Worm (Caenorhabditis elegans) whole organism, late embryonic: Measurements from ENCODE around the gene oac-49.

ENCODE experiments used
- C08G9.2 ChIP-seq: sonication (generic microtip); optimal IDR thresholded peaks from 2 replicates; lab custom pipeline; 2016; ENCODE audit warnings: mild to moderate bottlenecking, missing genetic modification characterization, moderate library complexity, missing compliant biosample characterization
- Y22D7AL.16 ChIP-seq: sonication (generic microtip); optimal IDR thresholded peaks from 2 replicates; lab custom pipeline; 2016; ENCODE audit warnings: missing genetic modification characterization, missing compliant biosample characterization
- ahr-1 ChIP-seq: sonication (generic microtip); optimal IDR thresholded peaks from 2 replicates; lab custom pipeline; 2016; ENCODE audit warnings: missing genetic modification characterization, missing compliant biosample characterization
- ceh-14 ChIP-seq: sonication (generic microtip); optimal IDR thresholded peaks from 2 replicates; lab custom pipeline; 2016; ENCODE audit warnings: missing genotype, missing genetic modification characterization, missing compliant biosample characterization
- ceh-18 ChIP-seq: sonication (generic microtip); optimal IDR thresholded peaks from 2 replicates; lab custom pipeline; 2016; ENCODE audit warnings: missing genetic modification characterization, missing compliant biosample characterization
- ceh-22 ChIP-seq: sonication (generic microtip); optimal IDR thresholded peaks from 2 replicates; lab custom pipeline; 2017; ENCODE audit warnings: missing biosample characterization, missing genetic modification characterization
- ceh-31 ChIP-seq: sonication (generic microtip); optimal IDR thresholded peaks from 2 replicates; lab custom pipeline; 2016; ENCODE audit warnings: missing genetic modification characterization, missing compliant biosample characterization
- ceh-34 ChIP-seq: sonication (generic microtip); optimal IDR thresholded peaks from 2 replicates; lab custom pipeline; 2016; ENCODE audit warnings: mild to moderate bottlenecking, missing genetic modification characterization, missing compliant biosample characterization
- ceh-45 ChIP-seq: fragments of 200-800 bp; sonication (Bioruptor generic); IDR thresholded peaks from 2 replicates; pipeline ENCODE4 v1.3.6; 2022; ENCODE audit warnings: missing genetic modification reagents, missing genetic modification characterization, missing compliant biosample characterization
- ceh-6 ChIP-seq: fragments of 200-800 bp; sonication (Bioruptor generic); optimal IDR thresholded peaks from 2 replicates; lab custom pipeline; 2018; ENCODE audit warnings: mild to moderate bottlenecking, missing genetic modification characterization, missing compliant biosample characterization
- ceh-9 ChIP-seq: sonication (generic microtip); optimal IDR thresholded peaks from 2 replicates; lab custom pipeline; 2016; ENCODE audit warnings: mild to moderate bottlenecking, missing genetic modification characterization, inconsistent platforms, missing compliant biosample characterization
- che-1 ChIP-seq: sonication (generic microtip); optimal IDR thresholded peaks from 2 replicates; lab custom pipeline; 2016; ENCODE audit warnings: mild to moderate bottlenecking, missing genetic modification characterization, missing compliant biosample characterization
- dmd-4 ChIP-seq: sonication (generic microtip); optimal IDR thresholded peaks from 2 replicates; lab custom pipeline; 2016; ENCODE audit warnings: borderline replicate concordance, missing genetic modification characterization, missing compliant biosample characterization
- dve-1 ChIP-seq: sonication (generic microtip); optimal IDR thresholded peaks from 2 replicates; lab custom pipeline; 2017; ENCODE audit warnings: antibody characterized with exemption, mild to moderate bottlenecking, missing genetic modification characterization, missing compliant biosample characterization
- eyg-1 ChIP-seq: sonication (generic microtip); optimal IDR thresholded peaks from 2 replicates; lab custom pipeline; 2016; ENCODE audit warnings: missing genotype, missing genetic modification characterization, missing compliant biosample characterization
- fkh-10 ChIP-seq: fragments of 150-350 bp; optimal IDR thresholded peaks from 2 replicates; lab custom pipeline; 2014; ENCODE audit warnings: missing biosample characterization, missing genetic modification reagents, missing genetic modification characterization
- fkh-6 ChIP-seq: sonication (generic microtip); optimal IDR thresholded peaks from 2 replicates; lab custom pipeline; 2016; ENCODE audit warnings: missing genetic modification characterization, missing compliant biosample characterization
- hlh-15 ChIP-seq: sonication (generic microtip); optimal IDR thresholded peaks from 2 replicates; lab custom pipeline; 2016; ENCODE audit warnings: missing genetic modification characterization, missing compliant biosample characterization
- lim-6 ChIP-seq: sonication (generic microtip); optimal IDR thresholded peaks from 2 replicates; lab custom pipeline; 2016; ENCODE audit warnings: missing genetic modification characterization, missing compliant biosample characterization
- nfya-1 ChIP-seq: sonication (generic microtip); optimal IDR thresholded peaks from 2 replicates; lab custom pipeline; 2017; ENCODE audit warnings: missing genetic modification characterization, mild to moderate bottlenecking, missing compliant biosample characterization, antibody characterized with exemption, moderate library complexity
- nhr-11 ChIP-seq: fragments of 150-350 bp; optimal IDR thresholded peaks from 2 replicates; lab custom pipeline; 2014; ENCODE audit warnings: missing biosample characterization, missing genetic modification characterization
- nhr-232 ChIP-seq: sonication (generic microtip); optimal IDR thresholded peaks from 2 replicates; lab custom pipeline; 2016; ENCODE audit warnings: missing genetic modification characterization, missing compliant biosample characterization
- npax-4 ChIP-seq: sonication (generic microtip); optimal IDR thresholded peaks from 2 replicates; lab custom pipeline; 2016; ENCODE audit warnings: missing genetic modification characterization, missing compliant biosample characterization
- pag-3 ChIP-seq: sonication (generic microtip); optimal IDR thresholded peaks from 2 replicates; lab custom pipeline; 2016; ENCODE audit warnings: missing compliant biosample characterization, missing genetic modification characterization, borderline replicate concordance
- pat-9 ChIP-seq: fragments of 200-800 bp; sonication (Bioruptor generic); optimal IDR thresholded peaks from 2 replicates; lab custom pipeline; 2018; ENCODE audit warnings: mild to moderate bottlenecking, missing genetic modification characterization, moderate library complexity, missing compliant biosample characterization
- pha-2 ChIP-seq: sonication (generic microtip); optimal IDR thresholded peaks from 2 replicates; lab custom pipeline; 2017; ENCODE audit warnings: mild to moderate bottlenecking, missing genetic modification characterization, missing compliant biosample characterization
- pqm-1 ChIP-seq: sonication (generic microtip); optimal IDR thresholded peaks from 2 replicates; lab custom pipeline; 2016; ENCODE audit warnings: missing genetic modification characterization, missing compliant biosample characterization
- sox-4 ChIP-seq: sonication (generic microtip); optimal IDR thresholded peaks from 2 replicates; lab custom pipeline; 2017; ENCODE audit warnings: mild to moderate bottlenecking, missing genetic modification characterization, inconsistent platforms, missing compliant biosample characterization
- syd-9 ChIP-seq: sonication (generic microtip); optimal IDR thresholded peaks from 2 replicates; lab custom pipeline; 2016; ENCODE audit warnings: mild to moderate bottlenecking, missing genetic modification characterization, moderate library complexity, missing compliant biosample characterization
- tbx-2 ChIP-seq: sonication (generic microtip); optimal IDR thresholded peaks from 2 replicates; lab custom pipeline; 2016; ENCODE audit warnings: missing genetic modification characterization, missing compliant biosample characterization
- unc-3 ChIP-seq, 2 experiments: fragments of 200-800 bp in 1 of 2; sonication (Bioruptor generic) in 1 of 2; sonication (generic microtip) in 1 of 2; conservative IDR thresholded peaks in 1 of 2; optimal IDR thresholded peaks in 1 of 2; 2 replicates each; pipeline versions ENCODE4 v1.3.6 to Lab custom; 2016 to 2022; ENCODE audit warnings: missing compliant biosample characterization in 2 of 2, missing genetic modification characterization in 2 of 2, missing genetic modification reagents in 1 of 2
- unc-42 ChIP-seq: sonication (generic microtip); optimal IDR thresholded peaks from 2 replicates; lab custom pipeline; 2016; ENCODE audit warnings: missing genotype, missing genetic modification characterization, missing compliant biosample characterization
- unc-55 ChIP-seq: sonication (generic microtip); optimal IDR thresholded peaks from 2 replicates; lab custom pipeline; 2017; ENCODE audit warnings: missing biosample characterization, missing genetic modification reagents, missing genetic modification characterization
- zip-5 ChIP-seq: sonication (generic microtip); optimal IDR thresholded peaks from 2 replicates; lab custom pipeline; 2016; ENCODE audit warnings: missing genetic modification characterization, missing compliant biosample characterization
- ztf-16 ChIP-seq: sonication (generic microtip); optimal IDR thresholded peaks from 2 replicates; lab custom pipeline; 2017; ENCODE audit warnings: missing genetic modification characterization, missing compliant biosample characterization

Gene oac-49

ce11 chrV:19178896-19179295 lies 38.9 kb upstream of the oac-49 start:
- TF ChIP-seq unc-3 (GFP tag; conservative IDR thresholded peaks at IDR 0.05; lab: Robert Waterston, UW) (no peak), unc-3 (tag; optimal IDR thresholded peaks at IDR 0.05; lab: Kevin White, UChicago) (no peak), ceh-18 (tag; lab: Kevin White, UChicago) (no peak), unc-42 (tag; lab: Kevin White, UChicago) (peak; percentile 57)

ce11 chrV:19181684-19182083 lies 36.1 kb upstream of the oac-49 start:
- peak; percentile 84 for TF ChIP-seq unc-55 (GFP tag; lab: Kevin White, UChicago)
- TF ChIP-seq pat-9 (tag; lab: Kevin White, UChicago): no peak

- TF ChIP-seq ceh-45 (GFP tag; lab: Robert Waterston, UW): no peak
- no peak for TF ChIP-seq nhr-232
- no peak for TF ChIP-seq ahr-1 (tag; lab: Kevin White, UChicago)
- TF ChIP-seq unc-42 (tag; lab: Kevin White, UChicago): peak; percentile 36
- no peak for TF ChIP-seq syd-9 (tag; lab: Kevin White, UChicago)
- TF ChIP-seq nfya-1 (tag; lab: Kevin White, UChicago): peak; percentile 3
- TF ChIP-seq, all 69 proteins: peak for 2
Observed at ce11 chrV:19189963-19190597, 27.7 kb upstream of the oac-49 start, which contains the start of the genes Y39B6A.3 and pph-5. Gene Y39B6A.3 (minus strand): TSS chrV:19190013. Gene pph-5 (plus strand): TSS chrV:19190547.

- TF ChIP-seq Y22D7AL.16 (tag; lab: Kevin White, UChicago) (no peak), ceh-22 (tag; lab: Kevin White, UChicago) (no peak), hlh-15 (no peak), nhr-11 (tag; lab: Kevin White, UChicago) (no peak)
Observed at ce11 chrV:19201190-19201589, 16.6 kb upstream of the oac-49 start.

ce11 chrV:19202800-19203199 lies 15.0 kb upstream of the oac-49 start:
- TF ChIP-seq fkh-10 (GFP tag; lab: Kevin White, UChicago): no peak
- TF ChIP-seq C08G9.2 (tag; lab: Kevin White, UChicago): no peak
- TF ChIP-seq npax-4 (tag; lab: Kevin White, UChicago): no peak
- TF ChIP-seq eyg-1: no peak
- TF ChIP-seq nhr-11 (tag; lab: Kevin White, UChicago): no peak
- TF ChIP-seq sox-4 (tag; lab: Kevin White, UChicago): no peak
- TF ChIP-seq ceh-31: no peak
- no peak for TF ChIP-seq pag-3 (tag; lab: Kevin White, UChicago)
- TF ChIP-seq fkh-6 (tag; lab: Kevin White, UChicago): no peak
- no peak for TF ChIP-seq dmd-4
- TF ChIP-seq ztf-16: no peak

- TF ChIP-seq ceh-14 (tag; lab: Kevin White, UChicago) (no peak), nhr-232 (no peak), ceh-31 (no peak), ceh-45 (GFP tag; lab: Robert Waterston, UW) (no peak), lim-6 (tag; lab: Kevin White, UChicago) (no peak), ceh-34 (tag; lab: Kevin White, UChicago) (no peak), dve-1 (no peak), nhr-11 (tag; lab: Kevin White, UChicago) (no peak), pqm-1 (tag; lab: Kevin White, UChicago) (no peak), ceh-6 (GFP tag; lab: Kevin White, UChicago) (no peak), pha-2 (tag; lab: Kevin White, UChicago) (no peak), zip-5 (tag; lab: Kevin White, UChicago) (no peak), tbx-2 (tag; lab: Kevin White, UChicago) (no peak), ceh-9 (tag; lab: Kevin White, UChicago) (no peak), che-1 (tag; lab: Kevin White, UChicago) (no peak)
Observed at ce11 chrV:19203299-19203698, 14.5 kb upstream of the oac-49 start, which contains the start of gene Y39B6A.1. Gene Y39B6A.1 (minus strand): TSS chrV:19203607.
